Fruit fly (Drosophila melanogaster) whole organism, embryonic: Measurements from ENCODE around the gene ND-13A.
A peak's percentile ranks its signal among the peaks of the same experiment; 100 is the strongest.

Experiments used
- Asciz ChIP-seq: fragments of 200-800 bp; sonication (Bioruptor generic); optimal IDR thresholded peaks from 2 replicates; lab custom pipeline; 2017; ENCODE audit warnings: missing biosample characterization, mild to moderate bottlenecking, missing genetic modification characterization, missing genetic modification reagents
- Atf6 ChIP-seq: fragments of 200-800 bp; sonication (Bioruptor generic); IDR thresholded peaks from 2 replicates; pipeline ENCODE4 v1.3.6; 2022; ENCODE audit warnings: missing biosample characterization, missing genetic modification characterization
- CG1024 ChIP-seq: fragments of 200-800 bp; sonication (Bioruptor generic); IDR thresholded peaks from 2 replicates; pipeline ENCODE4 v1.3.6; 2022; ENCODE audit warnings: missing biosample characterization, missing genetic modification characterization
- CG10267 ChIP-seq: fragments of 200-800 bp; sonication (Bioruptor generic); optimal IDR thresholded peaks from 2 replicates; lab custom pipeline; 2018; ENCODE audit warnings: missing biosample characterization, mild to moderate bottlenecking, missing genetic modification characterization, moderate library complexity
- CG10321 ChIP-seq: fragments of 200-800 bp; sonication (Bioruptor generic); IDR thresholded peaks from 2 replicates; pipeline ENCODE4 v1.3.6; 2022; ENCODE audit warnings: missing biosample characterization, missing genetic modification characterization
- CG11093 ChIP-seq: fragments of 200-800 bp; sonication (Bioruptor generic); IDR thresholded peaks from 3 replicates; pipeline ENCODE4 v1.3.6; 2022; ENCODE audit warnings: missing biosample characterization, missing genetic modification characterization
- CG11560 ChIP-seq: fragments of 200-800 bp; sonication (Bioruptor generic); IDR thresholded peaks from 3 replicates; pipeline ENCODE4 v1.3.6; 2022; ENCODE audit warnings: missing biosample characterization, missing genetic modification characterization
- CG17328 ChIP-seq: fragments of 200-800 bp; sonication (Bioruptor generic); IDR thresholded peaks from 2 replicates; pipeline ENCODE4 v1.3.6; 2022; ENCODE audit warnings: missing biosample characterization, missing genetic modification characterization
- CG18476 ChIP-seq: fragments of 200-800 bp; sonication (Bioruptor generic); optimal IDR thresholded peaks from 2 replicates; lab custom pipeline; 2016; ENCODE audit warnings: missing biosample characterization, mild to moderate bottlenecking, missing genetic modification characterization
- CG2120 ChIP-seq: fragments of 200-800 bp; sonication (Bioruptor generic); optimal IDR thresholded peaks from 3 replicates; lab custom pipeline; 2016; ENCODE audit warnings: missing biosample characterization, missing genetic modification characterization
- CG2202 ChIP-seq: fragments of 200-800 bp; sonication (Bioruptor generic); optimal IDR thresholded peaks from 2 replicates; lab custom pipeline; 2018; ENCODE audit warnings: missing biosample characterization, mild to moderate bottlenecking, missing genetic modification characterization
- CG2712 ChIP-seq: fragments of 200-800 bp; optimal IDR thresholded peaks from 3 replicates; lab custom pipeline; 2019; ENCODE audit warnings: missing biosample characterization, mild to moderate bottlenecking, missing genetic modification characterization, moderate library complexity
- CG30403 ChIP-seq: fragments of 200-800 bp; sonication (Bioruptor generic); optimal IDR thresholded peaks from 3 replicates; lab custom pipeline; 2016; ENCODE audit warnings: missing biosample characterization, missing genetic modification characterization
- CG33213 ChIP-seq: fragments of 200-800 bp; sonication (Bioruptor generic); optimal IDR thresholded peaks from 3 replicates; lab custom pipeline; 2016; ENCODE audit warnings: missing biosample characterization, missing genetic modification characterization
- CG3726 ChIP-seq: fragments of 200-800 bp; sonication (Bioruptor generic); IDR thresholded peaks from 3 replicates; pipeline ENCODE4, ENCODE4 v1.3.6; 2022; ENCODE audit warnings: missing biosample characterization, missing genetic modification characterization
- CG3838 ChIP-seq: fragments of 200-800 bp; sonication (Bioruptor generic); optimal IDR thresholded peaks from 3 replicates; lab custom pipeline; 2016; ENCODE audit warnings: missing biosample characterization, missing genetic modification characterization
- CG4707 ChIP-seq: fragments of 200-800 bp; sonication (Bioruptor generic); optimal IDR thresholded peaks from 2 replicates; lab custom pipeline; 2018; ENCODE audit warnings: missing biosample characterization, mild to moderate bottlenecking, missing genetic modification characterization, moderate library complexity
- CG6272 ChIP-seq: fragments of 200-800 bp; sonication (Bioruptor generic); IDR thresholded peaks from 2 replicates; pipeline ENCODE4 v1.3.6; 2022; ENCODE audit warnings: missing biosample characterization, missing genetic modification characterization
- CG6654 ChIP-seq: fragments of 200-800 bp; sonication (Bioruptor generic); optimal IDR thresholded peaks from 2 replicates; lab custom pipeline; 2017; ENCODE audit warnings: missing biosample characterization, mild to moderate bottlenecking, missing genetic modification characterization
- CG6689 ChIP-seq: fragments of 200-800 bp; sonication (Bioruptor generic); IDR thresholded peaks from 2 replicates; pipeline ENCODE4 v1.3.6; 2022; ENCODE audit warnings: missing biosample characterization, missing genetic modification characterization
- CG7928 ChIP-seq: fragments of 200-800 bp; sonication (Bioruptor generic); optimal IDR thresholded peaks from 2 replicates; lab custom pipeline; 2017; ENCODE audit warnings: missing biosample characterization, mild to moderate bottlenecking, missing genetic modification characterization
- CG9797 ChIP-seq: fragments of 200-800 bp; sonication (Bioruptor generic); optimal IDR thresholded peaks from 3 replicates; lab custom pipeline; 2018; ENCODE audit warnings: missing biosample characterization, mild to moderate bottlenecking, missing genetic modification characterization
- CTCF ChIP-seq: fragments of 200-800 bp; sonication (Bioruptor generic); optimal IDR thresholded peaks from 2 replicates; lab custom pipeline; 2017; ENCODE audit warnings: missing biosample characterization, mild to moderate bottlenecking, missing genetic modification characterization, moderate library complexity
- CoRest ChIP-seq: fragments of 200-800 bp; sonication (Bioruptor generic); optimal IDR thresholded peaks from 3 replicates; lab custom pipeline; 2018; ENCODE audit warnings: missing biosample characterization, mild to moderate bottlenecking, missing genetic modification characterization, moderate library complexity
- Ets65A ChIP-seq: fragments of 200-800 bp; sonication (Bioruptor generic); peaks from one replicate; lab custom pipeline; 2016; ENCODE audit warnings: missing biosample characterization, missing genetic modification characterization
- Hand ChIP-seq: fragments of 200-800 bp; sonication (Bioruptor generic); optimal IDR thresholded peaks from 2 replicates; lab custom pipeline; 2017; ENCODE audit warnings: mild to moderate bottlenecking, missing biosample characterization, missing genetic modification reagents, missing genetic modification characterization
- Hey ChIP-seq: fragments of 200-800 bp; sonication (Bioruptor generic); optimal IDR thresholded peaks from 3 replicates; lab custom pipeline; 2018; ENCODE audit warnings: missing biosample characterization, mild to moderate bottlenecking, missing genetic modification characterization
- Hr51 ChIP-seq, 2 experiments: fragments of 200-800 bp; sonication (Bioruptor generic); optimal IDR thresholded peaks; 2 replicates in 1 of 2; 3 replicates in 1 of 2; lab custom pipeline; 2016 to 2018; ENCODE audit warnings: missing biosample characterization in 2 of 2, missing genetic modification characterization in 2 of 2, mild to moderate bottlenecking in 1 of 2, moderate library complexity in 1 of 2
- Meics ChIP-seq: fragments of 200-800 bp; sonication (Bioruptor generic); optimal IDR thresholded peaks from 2 replicates; lab custom pipeline; 2017; ENCODE audit warnings: missing biosample characterization, mild to moderate bottlenecking, missing genetic modification characterization
- Nf-YB ChIP-seq: fragments of 200-800 bp; sonication (Bioruptor generic); optimal IDR thresholded peaks from 3 replicates; lab custom pipeline; 2019; ENCODE audit warnings: missing biosample characterization, mild to moderate bottlenecking, missing genetic modification characterization, moderate library complexity
- Rx ChIP-seq: fragments of 200-800 bp; sonication (Bioruptor generic); IDR thresholded peaks from 2 replicates; pipeline ENCODE4 v1.3.6; 2022; ENCODE audit warnings: missing biosample characterization, missing genetic modification characterization
- Sin3A ChIP-seq: fragments of >200 bp; optimal IDR thresholded peaks from 2 replicates; lab custom pipeline; 2018
- Sry-δ ChIP-seq: fragments of 200-800 bp; sonication (Bioruptor generic); optimal IDR thresholded peaks from 2 replicates; lab custom pipeline; 2016; ENCODE audit warnings: missing biosample characterization, missing genetic modification characterization
- Trl ChIP-seq, 3 experiments: fragments of >200 bp in 2 of 3; fragments of 200-800 bp in 1 of 3; sonication (Bioruptor generic) in 1 of 3; optimal IDR thresholded peaks; 2 replicates in 1 of 3; 3 replicates in 2 of 3; lab custom pipeline; 2016 to 2017; ENCODE audit warnings: missing biosample characterization in 1 of 3, missing genetic modification characterization in 1 of 3
- Xrp1 ChIP-seq: fragments of 200-800 bp; sonication (Bioruptor generic); IDR thresholded peaks from 2 replicates; pipeline ENCODE4 v1.3.6; 2022; ENCODE audit warnings: missing biosample characterization, missing genetic modification characterization
- bowl ChIP-seq: fragments of 200-800 bp; sonication (Bioruptor generic); IDR thresholded peaks from 2 replicates; pipeline ENCODE4 v1.3.6; 2022; ENCODE audit warnings: missing biosample characterization, missing genetic modification characterization
- cg ChIP-seq: fragments of 200-800 bp; sonication (Bioruptor generic); optimal IDR thresholded peaks from 3 replicates; lab custom pipeline; 2019; ENCODE audit warnings: missing biosample characterization, mild to moderate bottlenecking, missing genetic modification characterization, moderate library complexity
- chm ChIP-seq: fragments of 200-800 bp; sonication (Bioruptor generic); IDR thresholded peaks from 2 replicates; pipeline ENCODE4 v1.3.6; 2022; ENCODE audit warnings: missing biosample characterization, missing genetic modification characterization
- ci ChIP-seq: fragments of 200-800 bp; sonication (Bioruptor generic); IDR thresholded peaks from 3 replicates; pipeline ENCODE4 v1.3.6; 2022; ENCODE audit warnings: missing biosample characterization, missing genetic modification characterization
- dmrt11E ChIP-seq: fragments of 200-800 bp; sonication (Bioruptor generic); optimal IDR thresholded peaks from 3 replicates; lab custom pipeline; 2018; ENCODE audit warnings: missing biosample characterization, mild to moderate bottlenecking, missing genetic modification characterization, moderate library complexity
- ewg ChIP-seq: fragments of 200-800 bp; sonication (Bioruptor generic); optimal IDR thresholded peaks from 3 replicates; lab custom pipeline; 2017; ENCODE audit warnings: mild to moderate bottlenecking, missing biosample characterization, missing genetic modification reagents, missing genetic modification characterization
- fru ChIP-seq: fragments of >200 bp; optimal IDR thresholded peaks from 2 replicates; lab custom pipeline; 2017
- ham ChIP-seq: fragments of 200-800 bp; sonication (Bioruptor generic); IDR thresholded peaks from 2 replicates; pipeline ENCODE4 v1.3.6; 2022; ENCODE audit warnings: missing biosample characterization, missing genetic modification characterization
- hkb ChIP-seq, 2 experiments: fragments of 200-800 bp in 1 of 2; fragments of >200 bp in 1 of 2; sonication (Bioruptor generic) in 1 of 2; IDR thresholded peaks in 1 of 2; optimal IDR thresholded peaks in 1 of 2; 2 replicates each; pipeline versions ENCODE4 v1.3.6 to Lab custom; 2017 to 2022; ENCODE audit warnings: missing biosample characterization in 1 of 2, missing genetic modification characterization in 1 of 2
- knrl ChIP-seq: fragments of 200-800 bp; sonication (Bioruptor generic); IDR thresholded peaks from 3 replicates; pipeline ENCODE4 v1.3.6; 2022; ENCODE audit warnings: missing biosample characterization, missing genetic modification characterization; ENCODE audit not compliant: partially characterized antibody
- sens ChIP-seq: fragments of 200-800 bp; sonication (Bioruptor generic); peaks from one replicate; lab custom pipeline; 2016; ENCODE audit warnings: missing biosample characterization, missing genetic modification characterization
- seq ChIP-seq: fragments of 200-800 bp; sonication (Bioruptor generic); IDR thresholded peaks from 2 replicates; pipeline ENCODE4 v1.3.6; 2022; ENCODE audit warnings: missing biosample characterization, missing genetic modification characterization
- slp2 ChIP-seq: fragments of 200-800 bp; sonication (Bioruptor generic); optimal IDR thresholded peaks from 2 replicates; lab custom pipeline; 2016; ENCODE audit warnings: missing biosample characterization, missing genetic modification characterization
- sob ChIP-seq: fragments of 200-800 bp; sonication (Bioruptor generic); IDR thresholded peaks from 2 replicates; pipeline ENCODE4 v1.3.6; 2022; ENCODE audit warnings: missing biosample characterization, missing genetic modification characterization
- sug ChIP-seq: fragments of 200-800 bp; optimal IDR thresholded peaks from 2 replicates; lab custom pipeline; 2019; ENCODE audit warnings: missing biosample characterization, mild to moderate bottlenecking, missing genetic modification characterization, moderate library complexity
- ttk ChIP-seq: fragments of 200-800 bp; sonication (Bioruptor generic); IDR thresholded peaks from 2 replicates; pipeline ENCODE4 v2.1.2; 2022; ENCODE audit warnings: missing biosample characterization, missing genetic modification characterization
- tx ChIP-seq: fragments of 200-800 bp; sonication (Bioruptor generic); optimal IDR thresholded peaks from 2 replicates; lab custom pipeline; 2016; ENCODE audit warnings: missing biosample characterization, missing genetic modification characterization
- zen ChIP-seq: fragments of 200-800 bp; sonication (Bioruptor generic); optimal IDR thresholded peaks from 3 replicates; lab custom pipeline; 2018; ENCODE audit warnings: missing biosample characterization, mild to moderate bottlenecking, missing genetic modification characterization, moderate library complexity

The ND-13A gene

dm6 chr2L:5099790-5100360, at the start of gene ND-13A (continued):
- TF ChIP-seq CG3838 (GFP tag; lab: Kevin White, UChicago), result no peak
- TF ChIP-seq fru (lab: Kevin White, UChicago), result no peak
- TF ChIP-seq Nf-YB (GFP tag; lab: Kevin White, UChicago), result no peak
- no peak for TF ChIP-seq Hr51 (GFP tag; optimal IDR thresholded peaks at IDR 0.05; lab: Kevin White, UChicago)
- TF ChIP-seq sug (tag; lab: Kevin White, UChicago), result no peak
- no peak for TF ChIP-seq CG30403 (GFP tag; lab: Kevin White, UChicago)
- peak; percentile 61 for TF ChIP-seq CG9797 (GFP tag; lab: Kevin White, UChicago)
- TF ChIP-seq Trl (optimal IDR thresholded peaks at IDR 0.05; lab: Kevin White, UChicago), result no peak
- TF ChIP-seq Trl (GFP tag; optimal IDR thresholded peaks at IDR 0.05; lab: Kevin White, UChicago), result no peak
- TF ChIP-seq CG6272 (GFP tag; lab: Robert Waterston, UW), result no peak
- TF ChIP-seq sob, result no peak
- no peak for TF ChIP-seq CG33213 (GFP tag; lab: Kevin White, UChicago)
- no peak for TF ChIP-seq CoRest (tag; lab: Kevin White, UChicago)
- TF ChIP-seq chm, result no peak
- TF ChIP-seq Ets65A (GFP tag; lab: Kevin White, UChicago), result no peak
- TF ChIP-seq cg, result no peak
- TF ChIP-seq CG10321 (GFP tag; lab: Robert Waterston, UW), result no peak
- TF ChIP-seq zen (tag; lab: Kevin White, UChicago), result no peak
- TF ChIP-seq Meics, result no peak
- TF ChIP-seq CG11560 (tag; lab: Robert Waterston, UW), result no peak
- TF ChIP-seq CG6689 (GFP tag; lab: Robert Waterston, UW), result no peak
- TF ChIP-seq CG4707 (GFP tag; lab: Kevin White, UChicago), result no peak
- no peak for TF ChIP-seq Hand (GFP tag; lab: Kevin White, UChicago)
- no peak for TF ChIP-seq CG7928 (GFP tag; lab: Kevin White, UChicago)
- TF ChIP-seq Sry-δ (GFP tag; lab: Kevin White, UChicago), result no peak
- no peak for TF ChIP-seq CG17328 (GFP tag; lab: Robert Waterston, UW)
- no peak for TF ChIP-seq sens (GFP tag; lab: Kevin White, UChicago)
- TF ChIP-seq ci (GFP tag; lab: Robert Waterston, UW), result no peak
- no peak for TF ChIP-seq Hey (tag; lab: Kevin White, UChicago)
- no peak for TF ChIP-seq CG2120
- TF ChIP-seq CTCF (GFP tag; lab: Kevin White, UChicago), result no peak
- no peak for TF ChIP-seq Asciz (GFP tag; lab: Kevin White, UChicago)
- TF ChIP-seq ttk (GFP tag; lab: Robert Waterston, UW), result no peak
- TF ChIP-seq ewg (GFP tag; lab: Kevin White, UChicago), result no peak
- peak; percentile 2 for TF ChIP-seq CG10267
- no peak for TF ChIP-seq Sin3A (lab: Kevin White, UChicago)
- TF ChIP-seq dmrt11E, result no peak
- TF ChIP-seq seq (GFP tag; lab: Robert Waterston, UW), result no peak
- no peak for TF ChIP-seq CG3726
- TF ChIP-seq CG11093 (GFP tag; lab: Robert Waterston, UW), result no peak
- TF ChIP-seq ham (GFP tag; lab: Robert Waterston, UW), result no peak
- TF ChIP-seq Atf6 (GFP tag; lab: Robert Waterston, UW), result no peak
- no peak for TF ChIP-seq CG2202 (tag; lab: Kevin White, UChicago)
- TF ChIP-seq CG6654 (GFP tag; lab: Kevin White, UChicago), result no peak
- no peak for TF ChIP-seq CG18476
- TF ChIP-seq hkb (optimal IDR thresholded peaks at IDR 0.05; lab: Kevin White, UChicago), result no peak
- TF ChIP-seq hkb (GFP tag; IDR thresholded peaks at IDR 0.05; lab: Robert Waterston, UW), result no peak; the same call in 1 of the 2 replicates
- no peak for TF ChIP-seq knrl (GFP tag; lab: Robert Waterston, UW)
- TF ChIP-seq Rx (GFP tag; lab: Robert Waterston, UW), result no peak
- TF ChIP-seq CG1024 (GFP tag; lab: Robert Waterston, UW), result no peak
- TF ChIP-seq Xrp1 (GFP tag; lab: Robert Waterston, UW), result 0 out of 2 replicates have a peak, but pooled peaks have one; percentile 11
- TF ChIP-seq tx (GFP tag; lab: Kevin White, UChicago), result no peak
- no peak for TF ChIP-seq CG2712 (tag; lab: Kevin White, UChicago)
- TF ChIP-seq slp2 (GFP tag; lab: Kevin White, UChicago), result no peak
- TF ChIP-seq bowl, result no peak
